Worm (Caenorhabditis elegans) whole organism, late embryonic: ENCODE results near the gene gtf-2E2.

Experiments
- ceh-30 ChIP-seq: fragments of 150-350 bp; optimal IDR thresholded peaks from 2 replicates; lab custom pipeline; 2014; ENCODE audit warnings: missing biosample characterization, missing genetic modification characterization
- elt-2 ChIP-seq: sonication (generic microtip); optimal IDR thresholded peaks from 2 replicates; lab custom pipeline; 2016; ENCODE audit warnings: missing genetic modification reagents, missing genetic modification characterization, missing compliant biosample characterization
- elt-4 ChIP-seq: sonication (generic microtip); optimal IDR thresholded peaks from 2 replicates; lab custom pipeline; 2016; ENCODE audit warnings: missing genetic modification characterization, missing compliant biosample characterization
- hlh-15 ChIP-seq: sonication (generic microtip); optimal IDR thresholded peaks from 2 replicates; lab custom pipeline; 2016; ENCODE audit warnings: missing genetic modification characterization, missing compliant biosample characterization
- lim-6 ChIP-seq: sonication (generic microtip); optimal IDR thresholded peaks from 2 replicates; lab custom pipeline; 2016; ENCODE audit warnings: missing genetic modification characterization, missing compliant biosample characterization
- mec-3 ChIP-seq: sonication (generic microtip); optimal IDR thresholded peaks from 2 replicates; lab custom pipeline; 2016; ENCODE audit warnings: borderline replicate concordance, missing genetic modification characterization, missing compliant biosample characterization
- nfya-1 ChIP-seq: sonication (generic microtip); optimal IDR thresholded peaks from 2 replicates; lab custom pipeline; 2017; ENCODE audit warnings: missing genetic modification characterization, mild to moderate bottlenecking, missing compliant biosample characterization, antibody characterized with exemption, moderate library complexity
- nhr-11 ChIP-seq: fragments of 150-350 bp; optimal IDR thresholded peaks from 2 replicates; lab custom pipeline; 2014; ENCODE audit warnings: missing biosample characterization, missing genetic modification characterization
- odd-2 ChIP-seq: sonication (generic microtip); optimal IDR thresholded peaks from 2 replicates; lab custom pipeline; 2017; ENCODE audit warnings: antibody characterized with exemption, mild to moderate bottlenecking, missing genetic modification characterization, missing compliant biosample characterization
- pha-4 ChIP-seq: fragments of 150-350 bp; optimal IDR thresholded peaks from 2 replicates; lab custom pipeline; 2018; ENCODE audit warnings: missing biosample characterization, missing genetic modification reagents, missing genetic modification characterization
- rnt-1 ChIP-seq: sonication (generic microtip); optimal IDR thresholded peaks from 2 replicates; lab custom pipeline; 2016; ENCODE audit warnings: missing genetic modification characterization, missing compliant biosample characterization
- unc-86 ChIP-seq: sonication (generic microtip); optimal IDR thresholded peaks from 2 replicates; lab custom pipeline; 2016; ENCODE audit warnings: missing genetic modification characterization, missing compliant biosample characterization

- TF ChIP-seq ceh-30 (tag; lab: Kevin White, UChicago): no peak
- TF ChIP-seq nfya-1 (tag; lab: Kevin White, UChicago): no peak
- TF ChIP-seq pha-4: no peak
- TF ChIP-seq unc-86 (tag; lab: Kevin White, UChicago): no peak
- no peak for TF ChIP-seq hlh-15
- TF ChIP-seq elt-2 (tag; lab: Kevin White, UChicago): no peak
- TF ChIP-seq odd-2: no peak
- TF ChIP-seq lim-6 (tag; lab: Kevin White, UChicago): no peak
- TF ChIP-seq rnt-1 (tag; lab: Kevin White, UChicago): no peak
- TF ChIP-seq elt-4: no peak
- TF ChIP-seq nhr-11: no peak
- no peak for TF ChIP-seq mec-3 (tag; lab: Kevin White, UChicago)
Measured at ce11 chrII:11521300-11521699, 21.0 kb downstream of the gtf-2E2 start, which contains the start of gene Y62F5A.10.
